Worm (Caenorhabditis elegans): ENCODE measurements around the gene F59F5.3.

- TF ChIP-seq fkh-10 (GFP tag; optimal IDR thresholded peaks at IDR 0.05) (no peak), madf-2 (tag; optimal IDR thresholded peaks at IDR 0.05) (peak; percentile 12), unc-3 (GFP tag; conservative IDR thresholded peaks at IDR 0.05) (no peak), unc-3 (tag; optimal IDR thresholded peaks at IDR 0.05) (no peak), syd-9 (tag; optimal IDR thresholded peaks at IDR 0.05) (no peak), nfya-1 (tag; optimal IDR thresholded peaks at IDR 0.05) (peak; percentile 41)
Measured at ce11 chrX:10524483-10524948, 17.7 kb downstream of the F59F5.3 start, which contains the start of the genes mboa-7 and git-1.

Measured in whole organism, late embryonic.